Fruit fly (Drosophila melanogaster) whole organism, adult: ENCODE results near the gene CG2816.

Experiments used
- CG1620 ChIP-seq: fragments of 200-800 bp; sonication (Bioruptor generic); optimal IDR thresholded peaks from 2 replicates; lab custom pipeline; 2016; ENCODE audit warnings: missing biosample characterization, missing genetic modification characterization
- CG5204 ChIP-seq: fragments of 200-800 bp; sonication (Bioruptor generic); optimal IDR thresholded peaks from 2 replicates; lab custom pipeline; 2016; ENCODE audit warnings: missing biosample characterization, missing genetic modification characterization
- Mnt ChIP-seq: fragments of 200-800 bp; sonication (Bioruptor generic); optimal IDR thresholded peaks from 2 replicates; lab custom pipeline; 2016; ENCODE audit warnings: missing biosample characterization, mild to moderate bottlenecking, missing genetic modification characterization
- cnc ChIP-seq, 2 experiments: fragments of >200 bp; optimal IDR thresholded peaks; 2 replicates each; lab custom pipeline; 2017
- kay ChIP-seq: fragments of 200-800 bp; sonication (Bioruptor generic); peaks from one replicate; lab custom pipeline; 2016; ENCODE audit warnings: missing biosample characterization, missing genetic modification characterization, borderline replicate concordance
- ovo ChIP-seq: fragments of 200-800 bp; sonication (Bioruptor generic); optimal IDR thresholded peaks from 2 replicates; lab custom pipeline; 2016; ENCODE audit warnings: missing biosample characterization, missing genetic modification characterization

DNA sequence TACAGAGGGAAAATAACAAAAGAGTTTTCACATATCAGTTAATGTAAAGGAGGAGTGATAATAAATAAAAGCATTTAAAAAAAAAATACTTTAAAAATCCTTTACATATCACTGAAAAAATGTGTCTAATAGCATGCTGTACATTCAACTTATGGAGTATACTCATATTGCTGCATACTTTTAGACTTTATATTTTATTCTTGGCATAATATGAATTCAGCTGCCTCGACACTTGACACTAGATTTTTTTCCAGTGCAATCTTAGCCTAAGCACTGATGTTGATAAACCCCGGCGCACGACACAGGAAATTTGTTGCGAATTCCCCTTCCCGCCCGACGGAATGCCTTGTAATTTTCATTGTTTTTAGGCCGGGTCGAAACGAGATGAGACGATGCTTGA is 37.0 kb downstream of the CG2816 start:
- TF ChIP-seq CG1620 (GFP tag; lab: Kevin White, UChicago) (no peak), cnc (optimal IDR thresholded peaks at IDR 0.05; lab: Kevin White, UChicago) (no peak), CG5204 (GFP tag; lab: Kevin White, UChicago) (no peak), kay (no peak), Mnt (GFP tag; lab: Kevin White, UChicago) (no peak), ovo (GFP tag; lab: Kevin White, UChicago) (no peak)
